Worm (Caenorhabditis elegans) whole organism, late embryonic: ENCODE data around the gene str-121.

Source experiments
- C08G9.2 ChIP-seq: sonication (generic microtip); optimal IDR thresholded peaks from 2 replicates; lab custom pipeline; 2016; ENCODE audit warnings: mild to moderate bottlenecking, missing genetic modification characterization, moderate library complexity, missing compliant biosample characterization
- C38D4.7 ChIP-seq: fragments of 200-800 bp; sonication (Bioruptor generic); optimal IDR thresholded peaks from 2 replicates; lab custom pipeline; 2018; ENCODE audit warnings: mild to moderate bottlenecking, missing genetic modification characterization, moderate library complexity, missing compliant biosample characterization
- T23F11.4 ChIP-seq: fragments of 200-800 bp; sonication (Bioruptor generic); optimal IDR thresholded peaks from 2 replicates; lab custom pipeline; 2018; ENCODE audit warnings: mild to moderate bottlenecking, missing genetic modification characterization, missing compliant biosample characterization
- ahr-1 ChIP-seq: sonication (generic microtip); optimal IDR thresholded peaks from 2 replicates; lab custom pipeline; 2016; ENCODE audit warnings: missing genetic modification characterization, missing compliant biosample characterization
- ama-1 ChIP-seq: fragments of 150-350 bp; optimal IDR thresholded peaks from 2 replicates; lab custom pipeline; 2014
- ceh-18 ChIP-seq: sonication (generic microtip); optimal IDR thresholded peaks from 2 replicates; lab custom pipeline; 2016; ENCODE audit warnings: missing genetic modification characterization, missing compliant biosample characterization
- ceh-24 ChIP-seq: sonication (generic microtip); optimal IDR thresholded peaks from 2 replicates; lab custom pipeline; 2016; ENCODE audit warnings: mild to moderate bottlenecking, missing genetic modification characterization, missing compliant biosample characterization
- ceh-30 ChIP-seq: fragments of 150-350 bp; optimal IDR thresholded peaks from 2 replicates; lab custom pipeline; 2014; ENCODE audit warnings: missing biosample characterization, missing genetic modification characterization
- ceh-31 ChIP-seq: sonication (generic microtip); optimal IDR thresholded peaks from 2 replicates; lab custom pipeline; 2016; ENCODE audit warnings: missing genetic modification characterization, missing compliant biosample characterization
- ceh-34 ChIP-seq: sonication (generic microtip); optimal IDR thresholded peaks from 2 replicates; lab custom pipeline; 2016; ENCODE audit warnings: mild to moderate bottlenecking, missing genetic modification characterization, missing compliant biosample characterization
- ceh-48 ChIP-seq: sonication (generic microtip); optimal IDR thresholded peaks from 2 replicates; lab custom pipeline; 2016; ENCODE audit warnings: missing genetic modification characterization, inconsistent platforms, missing compliant biosample characterization
- ceh-9 ChIP-seq: sonication (generic microtip); optimal IDR thresholded peaks from 2 replicates; lab custom pipeline; 2016; ENCODE audit warnings: mild to moderate bottlenecking, missing genetic modification characterization, inconsistent platforms, missing compliant biosample characterization
- dmd-4 ChIP-seq: sonication (generic microtip); optimal IDR thresholded peaks from 2 replicates; lab custom pipeline; 2016; ENCODE audit warnings: borderline replicate concordance, missing genetic modification characterization, missing compliant biosample characterization
- dve-1 ChIP-seq: sonication (generic microtip); optimal IDR thresholded peaks from 2 replicates; lab custom pipeline; 2017; ENCODE audit warnings: antibody characterized with exemption, mild to moderate bottlenecking, missing genetic modification characterization, missing compliant biosample characterization
- elt-2 ChIP-seq: sonication (generic microtip); optimal IDR thresholded peaks from 2 replicates; lab custom pipeline; 2016; ENCODE audit warnings: missing genetic modification reagents, missing genetic modification characterization, missing compliant biosample characterization
- fax-1 ChIP-seq: sonication (generic microtip); optimal IDR thresholded peaks from 2 replicates; lab custom pipeline; 2016; ENCODE audit warnings: missing genotype, missing genetic modification characterization, missing compliant biosample characterization
- fkh-6 ChIP-seq: sonication (generic microtip); optimal IDR thresholded peaks from 2 replicates; lab custom pipeline; 2016; ENCODE audit warnings: missing genetic modification characterization, missing compliant biosample characterization
- gmeb-2 ChIP-seq: sonication (generic microtip); optimal IDR thresholded peaks from 2 replicates; lab custom pipeline; 2016; ENCODE audit warnings: missing genetic modification characterization, inconsistent platforms, missing compliant biosample characterization
- hlh-13 ChIP-seq: fragments of 200-800 bp; sonication (Bioruptor generic); optimal IDR thresholded peaks from 2 replicates; lab custom pipeline; 2018; ENCODE audit warnings: mild to moderate bottlenecking, missing genetic modification characterization, missing compliant biosample characterization
- hlh-15 ChIP-seq: sonication (generic microtip); optimal IDR thresholded peaks from 2 replicates; lab custom pipeline; 2016; ENCODE audit warnings: missing genetic modification characterization, missing compliant biosample characterization
- hlh-6 ChIP-seq: sonication (generic microtip); optimal IDR thresholded peaks from 2 replicates; lab custom pipeline; 2016; ENCODE audit warnings: missing genotype, missing genetic modification characterization, missing compliant biosample characterization
- madf-2 ChIP-seq: sonication (generic microtip); optimal IDR thresholded peaks from 2 replicates; lab custom pipeline; 2017; ENCODE audit warnings: missing genetic modification characterization, missing compliant biosample characterization
- mec-3 ChIP-seq: sonication (generic microtip); optimal IDR thresholded peaks from 2 replicates; lab custom pipeline; 2016; ENCODE audit warnings: borderline replicate concordance, missing genetic modification characterization, missing compliant biosample characterization
- pag-3 ChIP-seq: sonication (generic microtip); optimal IDR thresholded peaks from 2 replicates; lab custom pipeline; 2016; ENCODE audit warnings: missing compliant biosample characterization, missing genetic modification characterization, borderline replicate concordance
- pax-1 ChIP-seq: fragments of 150-350 bp; optimal IDR thresholded peaks from 2 replicates; lab custom pipeline; 2014; ENCODE audit warnings: missing biosample characterization, missing genetic modification characterization
- pha-2 ChIP-seq: sonication (generic microtip); optimal IDR thresholded peaks from 2 replicates; lab custom pipeline; 2017; ENCODE audit warnings: mild to moderate bottlenecking, missing genetic modification characterization, missing compliant biosample characterization
- pha-4 ChIP-seq: fragments of 150-350 bp; optimal IDR thresholded peaks from 2 replicates; lab custom pipeline; 2018; ENCODE audit warnings: missing biosample characterization, missing genetic modification reagents, missing genetic modification characterization
- pqm-1 ChIP-seq: sonication (generic microtip); optimal IDR thresholded peaks from 2 replicates; lab custom pipeline; 2016; ENCODE audit warnings: missing genetic modification characterization, missing compliant biosample characterization
- ref-2 ChIP-seq: sonication (generic microtip); optimal IDR thresholded peaks from 2 replicates; lab custom pipeline; 2016; ENCODE audit warnings: missing genetic modification characterization, missing compliant biosample characterization
- rnt-1 ChIP-seq: sonication (generic microtip); optimal IDR thresholded peaks from 2 replicates; lab custom pipeline; 2016; ENCODE audit warnings: missing genetic modification characterization, missing compliant biosample characterization
- sdc-2 ChIP-seq: sonication (generic microtip); optimal IDR thresholded peaks from 2 replicates; lab custom pipeline; 2016; ENCODE audit warnings: missing genotype, missing genetic modification characterization, missing compliant biosample characterization
- sox-2 ChIP-seq: fragments of 200-800 bp; sonication (Bioruptor generic); IDR thresholded peaks from 2 replicates; pipeline ENCODE4 v1.3.6; 2022; ENCODE audit warnings: missing genetic modification reagents, missing genetic modification characterization, missing compliant biosample characterization
- sox-4 ChIP-seq: sonication (generic microtip); optimal IDR thresholded peaks from 2 replicates; lab custom pipeline; 2017; ENCODE audit warnings: mild to moderate bottlenecking, missing genetic modification characterization, inconsistent platforms, missing compliant biosample characterization
- syd-9 ChIP-seq: sonication (generic microtip); optimal IDR thresholded peaks from 2 replicates; lab custom pipeline; 2016; ENCODE audit warnings: mild to moderate bottlenecking, missing genetic modification characterization, moderate library complexity, missing compliant biosample characterization
- ttx-3 ChIP-seq: sonication (generic microtip); optimal IDR thresholded peaks from 2 replicates; lab custom pipeline; 2016; ENCODE audit warnings: missing genetic modification reagents, missing genetic modification characterization, missing compliant biosample characterization
- unc-3 ChIP-seq, 2 experiments: fragments of 200-800 bp in 1 of 2; sonication (Bioruptor generic) in 1 of 2; sonication (generic microtip) in 1 of 2; conservative IDR thresholded peaks in 1 of 2; optimal IDR thresholded peaks in 1 of 2; 2 replicates each; pipeline versions ENCODE4 v1.3.6 to Lab custom; 2016 to 2022; ENCODE audit warnings: missing compliant biosample characterization in 2 of 2, missing genetic modification characterization in 2 of 2, missing genetic modification reagents in 1 of 2
- unc-55 ChIP-seq: sonication (generic microtip); optimal IDR thresholded peaks from 2 replicates; lab custom pipeline; 2017; ENCODE audit warnings: missing biosample characterization, missing genetic modification reagents, missing genetic modification characterization
- unc-86 ChIP-seq: sonication (generic microtip); optimal IDR thresholded peaks from 2 replicates; lab custom pipeline; 2016; ENCODE audit warnings: missing genetic modification characterization, missing compliant biosample characterization
- zip-5 ChIP-seq: sonication (generic microtip); optimal IDR thresholded peaks from 2 replicates; lab custom pipeline; 2016; ENCODE audit warnings: missing genetic modification characterization, missing compliant biosample characterization
- ztf-16 ChIP-seq: sonication (generic microtip); optimal IDR thresholded peaks from 2 replicates; lab custom pipeline; 2017; ENCODE audit warnings: missing genetic modification characterization, missing compliant biosample characterization

Gene str-121

ce11 chrV:246097-246496 lies 8.4 kb downstream of the str-121 start, which contains the start of gene kin-34:
TSS of gene kin-34 (minus strand) at chrV:246197.
- TF ChIP-seq ahr-1 (tag; lab: Kevin White, UChicago) (no peak), fax-1 (tag; lab: Kevin White, UChicago) (no peak)

- TF ChIP-seq C38D4.7 (GFP tag; lab: Kevin White, UChicago) = no peak
- no peak for TF ChIP-seq ceh-24 (tag; lab: Kevin White, UChicago)
- TF ChIP-seq T23F11.4 (GFP tag; lab: Kevin White, UChicago) = no peak
- no peak for TF ChIP-seq ceh-31 (tag; lab: Kevin White, UChicago)
- TF ChIP-seq syd-9 (tag; lab: Kevin White, UChicago) = no peak
- TF ChIP-seq fax-1 (tag; lab: Kevin White, UChicago) = no peak
- TF ChIP-seq unc-55 (GFP tag; lab: Kevin White, UChicago) = no peak
- TF ChIP-seq madf-2 (tag; lab: Kevin White, UChicago) = no peak
- TF ChIP-seq mec-3 = no peak
- TF ChIP-seq pha-4 (tag; lab: Kevin White, UChicago) = no peak
- TF ChIP-seq ceh-48 = no peak
Measured at ce11 chrV:242518-242917, 12.0 kb downstream of the str-121 start, which contains the start of gene R02C2.7. TSS of gene R02C2.7 (minus strand) at chrV:242618.

ce11 chrV:240287-240686 lies 14.2 kb downstream of the str-121 start, which contains the start of gene txt-2:
TSS of gene txt-2 (minus strand) at chrV:240500.
- peak; percentile 1 for TF ChIP-seq hlh-6 (tag; lab: Kevin White, UChicago)
- TF ChIP-seq fkh-6 = no peak
- TF ChIP-seq, all 69 proteins: peak for 1

ce11 chrV:238094-238493 lies 16.4 kb downstream of the str-121 start, which contains the start of gene R02C2.1:
TSS of gene R02C2.1 (minus strand) at chrV:238194.
- no peak for TF ChIP-seq ztf-16 (tag; lab: Kevin White, UChicago)
- no peak for TF ChIP-seq ceh-9
- no peak for TF ChIP-seq dmd-4 (tag; lab: Kevin White, UChicago)
- TF ChIP-seq gmeb-2 = no peak
- no peak for TF ChIP-seq ama-1 (lab: Kevin White, UChicago)
- TF ChIP-seq sox-2 = no peak
- no peak for TF ChIP-seq ttx-3 (tag; lab: Kevin White, UChicago)
- no peak for TF ChIP-seq dve-1
- TF ChIP-seq elt-2 (tag; lab: Kevin White, UChicago) = no peak
- TF ChIP-seq ahr-1 (tag; lab: Kevin White, UChicago) = no peak
- TF ChIP-seq hlh-15 (tag; lab: Kevin White, UChicago) = no peak
- no peak for TF ChIP-seq ceh-30 (tag; lab: Kevin White, UChicago)
- no peak for TF ChIP-seq sdc-2 (tag; lab: Kevin White, UChicago)
- TF ChIP-seq ceh-34 = no peak
- TF ChIP-seq C08G9.2 (tag; lab: Kevin White, UChicago) = no peak
- TF ChIP-seq madf-2 (tag; lab: Kevin White, UChicago) = no peak
- no peak for TF ChIP-seq T23F11.4 (GFP tag; lab: Kevin White, UChicago)
- TF ChIP-seq ceh-24 (tag; lab: Kevin White, UChicago) = no peak
- TF ChIP-seq ceh-18 = no peak

- TF ChIP-seq C08G9.2 (tag; lab: Kevin White, UChicago) = no peak
- no peak for TF ChIP-seq pqm-1 (tag; lab: Kevin White, UChicago)
- TF ChIP-seq hlh-13 (GFP tag; lab: Kevin White, UChicago) = no peak
- no peak for TF ChIP-seq pha-2 (tag; lab: Kevin White, UChicago)
- TF ChIP-seq pax-1 (tag; lab: Kevin White, UChicago) = no peak
- no peak for TF ChIP-seq syd-9 (tag; lab: Kevin White, UChicago)
- no peak for TF ChIP-seq rnt-1 (tag; lab: Kevin White, UChicago)
- TF ChIP-seq sox-2 = no peak
- no peak for TF ChIP-seq sox-4 (tag; lab: Kevin White, UChicago)
- no peak for TF ChIP-seq pag-3 (tag; lab: Kevin White, UChicago)
- TF ChIP-seq zip-5 (tag; lab: Kevin White, UChicago) = no peak
- TF ChIP-seq ceh-9 = no peak
- no peak for TF ChIP-seq unc-86 (tag; lab: Kevin White, UChicago)
- TF ChIP-seq ref-2 (tag; lab: Kevin White, UChicago) = no peak
- TF ChIP-seq unc-3 (GFP tag; conservative IDR thresholded peaks at IDR 0.05; lab: Robert Waterston, UW) = no peak
- TF ChIP-seq unc-3 (tag; optimal IDR thresholded peaks at IDR 0.05; lab: Kevin White, UChicago) = no peak
- no peak for TF ChIP-seq C38D4.7 (GFP tag; lab: Kevin White, UChicago)
- TF ChIP-seq hlh-6 (tag; lab: Kevin White, UChicago) = no peak
- TF ChIP-seq, all 69 proteins: peak for 0
Measured at ce11 chrV:237012-237411, 17.5 kb downstream of the str-121 start.
